Fruit fly (Drosophila melanogaster) whole organism, embryonic: ENCODE results near the gene CG13001.

Source experiments
- Ada2b ChIP-seq: fragments of 200-800 bp; sonication (Bioruptor generic); IDR thresholded peaks from 2 replicates; pipeline ENCODE4 v1.3.6; 2022; ENCODE audit warnings: missing biosample characterization, missing genetic modification characterization
- Adf1 ChIP-seq: fragments of 200-800 bp; sonication (Bioruptor generic); IDR thresholded peaks from 2 replicates; pipeline ENCODE4 v1.3.6; 2022; ENCODE audit warnings: missing biosample characterization, missing genetic modification characterization
- B-H2 ChIP-seq: fragments of 200-800 bp; sonication (Bioruptor generic); optimal IDR thresholded peaks from 2 replicates; lab custom pipeline; 2018; ENCODE audit warnings: missing biosample characterization, mild to moderate bottlenecking, missing genetic modification characterization
- Bgb ChIP-seq: fragments of 200-800 bp; sonication (Bioruptor generic); IDR thresholded peaks from 2 replicates; pipeline ENCODE4 v1.3.6; 2022; ENCODE audit warnings: missing biosample characterization, missing genetic modification characterization; ENCODE audit not compliant: partially characterized antibody
- CG10274 ChIP-seq: fragments of 200-800 bp; sonication (Bioruptor generic); optimal IDR thresholded peaks from 3 replicates; lab custom pipeline; 2017; ENCODE audit warnings: missing biosample characterization, mild to moderate bottlenecking, missing genetic modification characterization
- CG12659 ChIP-seq: fragments of 200-800 bp; sonication (Bioruptor generic); optimal IDR thresholded peaks from 3 replicates; lab custom pipeline; 2017; ENCODE audit warnings: mild to moderate bottlenecking, missing biosample characterization, missing genetic modification reagents, missing genetic modification characterization
- CG12744 ChIP-seq: fragments of 200-800 bp; sonication (Bioruptor generic); optimal IDR thresholded peaks from 2 replicates; lab custom pipeline; 2016; ENCODE audit warnings: missing biosample characterization, missing genetic modification characterization
- CG16863 ChIP-seq: fragments of 200-800 bp; sonication (Bioruptor generic); optimal IDR thresholded peaks from 3 replicates; lab custom pipeline; 2016; ENCODE audit warnings: missing biosample characterization, missing genetic modification characterization
- CG18476 ChIP-seq: fragments of 200-800 bp; sonication (Bioruptor generic); optimal IDR thresholded peaks from 2 replicates; lab custom pipeline; 2016; ENCODE audit warnings: missing biosample characterization, mild to moderate bottlenecking, missing genetic modification characterization
- CG18619 ChIP-seq: fragments of 200-800 bp; sonication (Bioruptor generic); optimal IDR thresholded peaks from 3 replicates; lab custom pipeline; 2017; ENCODE audit warnings: missing biosample characterization, mild to moderate bottlenecking, missing genetic modification characterization
- CG30403 ChIP-seq: fragments of 200-800 bp; sonication (Bioruptor generic); optimal IDR thresholded peaks from 3 replicates; lab custom pipeline; 2016; ENCODE audit warnings: missing biosample characterization, missing genetic modification characterization
- CG31224 ChIP-seq: fragments of 200-800 bp; sonication (Bioruptor generic); IDR thresholded peaks from 2 replicates; pipeline ENCODE4 v1.3.6; 2022; ENCODE audit warnings: missing biosample characterization, missing genetic modification characterization
- CG31441 ChIP-seq: fragments of 200-800 bp; sonication (Bioruptor generic); IDR thresholded peaks from 2 replicates; pipeline ENCODE4 v1.3.6; 2022; ENCODE audit warnings: missing biosample characterization, missing genetic modification characterization
- CG33557 ChIP-seq: fragments of 200-800 bp; sonication (Bioruptor generic); optimal IDR thresholded peaks from 2 replicates; lab custom pipeline; 2019; ENCODE audit warnings: missing biosample characterization, mild to moderate bottlenecking, missing genetic modification characterization, moderate library complexity
- CG3407 ChIP-seq: fragments of 200-800 bp; sonication (Bioruptor generic); optimal IDR thresholded peaks from 2 replicates; lab custom pipeline; 2018; ENCODE audit warnings: missing biosample characterization, mild to moderate bottlenecking, missing genetic modification characterization
- CG4854 ChIP-seq: fragments of 200-800 bp; sonication (Bioruptor generic); optimal IDR thresholded peaks from 2 replicates; lab custom pipeline; 2016; ENCODE audit warnings: missing biosample characterization, missing genetic modification characterization, inconsistent platforms
- CG7745 ChIP-seq: fragments of 200-800 bp; sonication (Bioruptor generic); optimal IDR thresholded peaks from 2 replicates; lab custom pipeline; 2018; ENCODE audit warnings: missing biosample characterization, mild to moderate bottlenecking, missing genetic modification characterization, moderate library complexity
- CoRest ChIP-seq: fragments of 200-800 bp; sonication (Bioruptor generic); optimal IDR thresholded peaks from 3 replicates; lab custom pipeline; 2018; ENCODE audit warnings: missing biosample characterization, mild to moderate bottlenecking, missing genetic modification characterization, moderate library complexity
- Dad ChIP-seq: fragments of 200-800 bp; sonication (Bioruptor generic); optimal IDR thresholded peaks from 3 replicates; lab custom pipeline; 2016; ENCODE audit warnings: missing biosample characterization, missing genetic modification characterization
- Drgx ChIP-seq: fragments of 200-800 bp; sonication (Bioruptor generic); IDR thresholded peaks from 2 replicates; pipeline ENCODE4 v1.3.6; 2022; ENCODE audit warnings: missing biosample characterization, missing genetic modification characterization
- Gug ChIP-seq: fragments of 200-800 bp; sonication (Bioruptor generic); IDR thresholded peaks from 4 replicates; pipeline ENCODE4 v1.3.6; 2022; ENCODE audit warnings: missing biosample characterization, missing genetic modification characterization
- HLH54F ChIP-seq: fragments of 200-800 bp; sonication (Bioruptor generic); optimal IDR thresholded peaks from 3 replicates; lab custom pipeline; 2016; ENCODE audit warnings: missing biosample characterization, missing genetic modification characterization
- HLHmδ ChIP-seq: fragments of 200-800 bp; sonication (Bioruptor generic); optimal IDR thresholded peaks from 2 replicates; lab custom pipeline; 2018; ENCODE audit warnings: missing biosample characterization, mild to moderate bottlenecking, missing genetic modification characterization, moderate library complexity
- NC2α ChIP-seq: fragments of 200-800 bp; sonication (Bioruptor generic); optimal IDR thresholded peaks from 2 replicates; lab custom pipeline; 2016; ENCODE audit warnings: missing biosample characterization, missing genetic modification characterization
- Nf-YA ChIP-seq: fragments of 200-800 bp; sonication (Bioruptor generic); IDR thresholded peaks from 2 replicates; pipeline ENCODE4 v1.3.6; 2022; ENCODE audit warnings: missing biosample characterization, missing genetic modification characterization
- Pdp1 ChIP-seq, 2 experiments: fragments of 200-800 bp; sonication (Bioruptor generic); optimal IDR thresholded peaks; 3 replicates each; lab custom pipeline; 2016; ENCODE audit warnings: missing biosample characterization in 2 of 2, missing genetic modification characterization in 2 of 2, mild to moderate bottlenecking in 1 of 2, moderate library complexity in 1 of 2
- Trl ChIP-seq, 3 experiments: fragments of >200 bp in 2 of 3; fragments of 200-800 bp in 1 of 3; sonication (Bioruptor generic) in 1 of 3; optimal IDR thresholded peaks; 2 replicates in 1 of 3; 3 replicates in 2 of 3; lab custom pipeline; 2016 to 2017; ENCODE audit warnings: missing biosample characterization in 1 of 3, missing genetic modification characterization in 1 of 3
- Usf ChIP-seq: fragments of 200-800 bp; sonication (Bioruptor generic); optimal IDR thresholded peaks from 2 replicates; lab custom pipeline; 2017; ENCODE audit warnings: missing genotype, missing biosample characterization, missing genetic modification characterization
- bbx ChIP-seq: fragments of 200-800 bp; sonication (Bioruptor generic); IDR thresholded peaks from 2 replicates; pipeline ENCODE4 v1.3.6; 2022; ENCODE audit warnings: missing biosample characterization, missing genetic modification characterization; ENCODE audit not compliant: partially characterized antibody
- ems ChIP-seq: fragments of 200-800 bp; sonication (Bioruptor generic); optimal IDR thresholded peaks from 3 replicates; lab custom pipeline; 2016; ENCODE audit warnings: missing biosample characterization, missing genetic modification characterization
- fd96Cb ChIP-seq: fragments of 200-800 bp; sonication (Bioruptor generic); optimal IDR thresholded peaks from 2 replicates; lab custom pipeline; 2018; ENCODE audit warnings: missing biosample characterization, mild to moderate bottlenecking, missing genetic modification characterization, moderate library complexity
- fru ChIP-seq: fragments of >200 bp; optimal IDR thresholded peaks from 2 replicates; lab custom pipeline; 2017
- gcm2 ChIP-seq: fragments of 200-800 bp; sonication (Bioruptor generic); optimal IDR thresholded peaks from 2 replicates; lab custom pipeline; 2016; ENCODE audit warnings: missing biosample characterization, missing genetic modification characterization
- hth ChIP-seq: fragments of >200 bp; optimal IDR thresholded peaks from 2 replicates; lab custom pipeline; 2017; ENCODE audit warnings: inconsistent platforms
- inv ChIP-seq: fragments of 200-800 bp; sonication (Bioruptor generic); IDR thresholded peaks from 2 replicates; pipeline ENCODE4 v1.3.6; 2022; ENCODE audit warnings: missing biosample characterization, missing genetic modification characterization; ENCODE audit not compliant: partially characterized antibody
- kah ChIP-seq: fragments of 200-800 bp; sonication (Bioruptor generic); optimal IDR thresholded peaks from 2 replicates; lab custom pipeline; 2018; ENCODE audit warnings: missing biosample characterization, mild to moderate bottlenecking, missing genetic modification characterization
- lab ChIP-seq: fragments of 200-800 bp; sonication (Bioruptor generic); optimal IDR thresholded peaks from 3 replicates; lab custom pipeline; 2017; ENCODE audit warnings: missing biosample characterization, missing genetic modification characterization, mild to moderate bottlenecking, moderate library complexity, missing genetic modification reagents
- pan ChIP-seq, 4 experiments: fragments of >200 bp in 3 of 4; fragments of 200-800 bp in 1 of 4; sonication (Bioruptor generic) in 1 of 4; optimal IDR thresholded peaks in 3 of 4; IDR thresholded peaks in 1 of 4; 2 replicates each; pipeline versions ENCODE4 v1.3.6 to Lab custom; 2017 to 2022; ENCODE audit warnings: missing biosample characterization in 2 of 4, missing genetic modification characterization in 2 of 4, mixed read lengths in 1 of 4
- pfk ChIP-seq: fragments of 200-800 bp; sonication (Bioruptor generic); optimal IDR thresholded peaks from 2 replicates; lab custom pipeline; 2018; ENCODE audit warnings: missing biosample characterization, mild to moderate bottlenecking, missing genetic modification characterization, moderate library complexity
- prd ChIP-seq, 3 experiments: fragments of >200 bp in 2 of 3; fragments of 200-800 bp in 1 of 3; sonication (Bioruptor generic) in 1 of 3; optimal IDR thresholded peaks in 2 of 3; IDR thresholded peaks in 1 of 3; 2 replicates in 2 of 3; 3 replicates in 1 of 3; pipeline versions ENCODE4 v1.3.6 to Lab custom; 2017 to 2022; ENCODE audit warnings: missing biosample characterization in 1 of 3, missing genetic modification characterization in 1 of 3
- row ChIP-seq: fragments of 200-800 bp; sonication (Bioruptor generic); IDR thresholded peaks from 3 replicates; pipeline ENCODE4 v1.3.6; 2022; ENCODE audit warnings: missing biosample characterization, missing genetic modification characterization
- run ChIP-seq: fragments of 200-800 bp; sonication (Bioruptor generic); optimal IDR thresholded peaks from 3 replicates; lab custom pipeline; 2018; ENCODE audit warnings: missing biosample characterization, mild to moderate bottlenecking, missing genetic modification characterization
- so ChIP-seq: fragments of 200-800 bp; sonication (Bioruptor generic); IDR thresholded peaks from 3 replicates; pipeline ENCODE4 v1.3.6; 2022; ENCODE audit warnings: missing biosample characterization, missing genetic modification characterization
- tin ChIP-seq: fragments of 200-800 bp; sonication (Bioruptor generic); optimal IDR thresholded peaks from 3 replicates; lab custom pipeline; 2016; ENCODE audit warnings: missing biosample characterization, missing genetic modification characterization
- vfl ChIP-seq: fragments of 200-800 bp; sonication (Bioruptor generic); optimal IDR thresholded peaks from 2 replicates; lab custom pipeline; 2016; ENCODE audit warnings: missing biosample characterization, missing genetic modification characterization
- vnd ChIP-seq: fragments of 200-800 bp; sonication (Bioruptor generic); IDR thresholded peaks from 3 replicates; pipeline ENCODE4 v1.3.6; 2022; ENCODE audit warnings: missing biosample characterization, missing genetic modification characterization; ENCODE audit not compliant: partially characterized antibody
- wek ChIP-seq: fragments of 200-800 bp; sonication (Bioruptor generic); optimal IDR thresholded peaks from 3 replicates; lab custom pipeline; 2018; ENCODE audit warnings: missing biosample characterization, mild to moderate bottlenecking, missing genetic modification characterization, moderate library complexity
- yki ChIP-seq: fragments of >200 bp; optimal IDR thresholded peaks from 3 replicates; lab custom pipeline; 2018

Gene CG13001

dm6 chrX:16930465-16931286, 12.0 kb downstream of the CG13001 start (continued):
- peak; percentile 55 for TF ChIP-seq CG18476 (GFP tag; lab: Kevin White, UChicago)
- TF ChIP-seq fd96Cb, result peak; percentile 68
- peak; percentile 31 for TF ChIP-seq CG18619
- TF ChIP-seq lab, result peak; percentile 75
- TF ChIP-seq bbx (GFP tag; lab: Robert Waterston, UW), result no peak
- TF ChIP-seq tin (GFP tag; lab: Kevin White, UChicago), result peak; percentile 68
- TF ChIP-seq CG10274 (GFP tag; lab: Kevin White, UChicago), result no peak
- no peak for TF ChIP-seq gcm2
- no peak for TF ChIP-seq fru
- no peak for TF ChIP-seq vfl (GFP tag; lab: Kevin White, UChicago)
- TF ChIP-seq HLHmδ (GFP tag; lab: Kevin White, UChicago), result no peak
- TF ChIP-seq vnd (GFP tag; lab: Robert Waterston, UW), result no peak
- no peak for TF ChIP-seq CG12744 (GFP tag; lab: Kevin White, UChicago)
- TF ChIP-seq yki, result no peak
- no peak; the same call in 1 of the 2 replicates for TF ChIP-seq CG31224 (GFP tag; lab: Robert Waterston, UW)
- no peak for TF ChIP-seq inv
- TF ChIP-seq B-H2 (GFP tag; lab: Kevin White, UChicago), result peak; percentile 4
- TF ChIP-seq Nf-YA (GFP tag; lab: Robert Waterston, UW), result peak; percentile 62; the same call in 1 of the 2 replicates
- peak; percentile 88 for TF ChIP-seq Drgx
- peak; percentile 6 for TF ChIP-seq CG16863 (GFP tag; lab: Kevin White, UChicago)
- peak; percentile 30 for TF ChIP-seq run
- peak; percentile 71 for TF ChIP-seq CG30403 (GFP tag; lab: Kevin White, UChicago)
- TF ChIP-seq Adf1, result no peak
- no peak for TF ChIP-seq prd (optimal IDR thresholded peaks at IDR 0.05; lab: Kevin White, UChicago)
- TF ChIP-seq prd (GFP tag; IDR thresholded peaks at IDR 0.05; lab: Robert Waterston, UW), result peak; percentile 71
- TF ChIP-seq HLH54F (GFP tag; lab: Kevin White, UChicago), result no peak
- peak; percentile 74 for TF ChIP-seq Ada2b
- TF ChIP-seq Trl (optimal IDR thresholded peaks at IDR 0.05; lab: Kevin White, UChicago), result no peak
- TF ChIP-seq Trl (GFP tag; optimal IDR thresholded peaks at IDR 0.05; lab: Kevin White, UChicago), result peak; percentile 24
- TF ChIP-seq pan (optimal IDR thresholded peaks at IDR 0.05; lab: Kevin White, UChicago), result no peak
- peak in 1 of 2 experiments; percentile 72 for TF ChIP-seq pan (GFP tag; optimal IDR thresholded peaks at IDR 0.05 in 1 of 2, IDR thresholded peaks at IDR 0.05 in 1 of 2)
- TF ChIP-seq Usf, result no peak
- peak; percentile 44; the same call in 2 of the 3 replicates for TF ChIP-seq so (GFP tag; lab: Robert Waterston, UW)
- peak; percentile 55 for TF ChIP-seq CG12659
- peak; percentile 75 for TF ChIP-seq row
- TF ChIP-seq CG7745 (tag; lab: Kevin White, UChicago), result no peak
- TF ChIP-seq Dad (GFP tag; lab: Kevin White, UChicago), result no peak
- no peak for TF ChIP-seq kah
- TF ChIP-seq CG31441, result peak; percentile 79
- TF ChIP-seq NC2α (GFP tag; lab: Kevin White, UChicago), result no peak
- peak; percentile 17; the same call in 1 of the 4 replicates for TF ChIP-seq Gug
- no peak for TF ChIP-seq ems (GFP tag; lab: Kevin White, UChicago)
- TF ChIP-seq CG4854 (GFP tag; lab: Kevin White, UChicago), result no peak
- peak; percentile 25 to 30 for TF ChIP-seq Pdp1 (GFP tag; optimal IDR thresholded peaks at IDR 0.05; lab: Kevin White, UChicago)
- TF ChIP-seq Bgb, result no peak; the same call in 1 of the 2 replicates
- no peak for TF ChIP-seq wek (GFP tag; lab: Kevin White, UChicago)
- TF ChIP-seq pfk (GFP tag; lab: Kevin White, UChicago), result no peak
- no peak for TF ChIP-seq CG33557 (GFP tag; lab: Kevin White, UChicago)
- TF ChIP-seq CoRest (tag; lab: Kevin White, UChicago), result peak; percentile 48
- TF ChIP-seq hth (lab: Kevin White, UChicago), result no peak
- peak; percentile 37 for TF ChIP-seq CG3407 (GFP tag; lab: Kevin White, UChicago)
